Worm (Caenorhabditis elegans) whole organism, L3 larva: ENCODE measurements around the gene mlt-7.
A peak's percentile ranks its signal among the peaks of the same experiment; 100 is the strongest.

Experiments used
- ama-1 ChIP-seq: fragments of 150-350 bp; optimal IDR thresholded peaks from 2 replicates; lab custom pipeline; 2018
- ceh-16 ChIP-seq: sonication (generic microtip); optimal IDR thresholded peaks from 2 replicates; lab custom pipeline; 2017; ENCODE audit warnings: missing biosample characterization, missing genetic modification characterization
- ceh-28 ChIP-seq: fragments of 150-350 bp; optimal IDR thresholded peaks from 2 replicates; lab custom pipeline; 2014; ENCODE audit warnings: missing biosample characterization, missing genetic modification reagents, missing genetic modification characterization
- egl-5 ChIP-seq: fragments of 150-350 bp; optimal IDR thresholded peaks from 2 replicates; lab custom pipeline; 2017; ENCODE audit warnings: missing biosample characterization, missing genetic modification reagents, missing genetic modification characterization, inconsistent platforms
- mdl-1 ChIP-seq: fragments of 150-350 bp; optimal IDR thresholded peaks from 2 replicates; lab custom pipeline; 2014; ENCODE audit warnings: missing biosample characterization, missing genetic modification characterization
- nhr-11 ChIP-seq: fragments of 150-350 bp; optimal IDR thresholded peaks from 2 replicates; lab custom pipeline; 2014; ENCODE audit warnings: missing biosample characterization, missing genetic modification characterization
- nhr-43 ChIP-seq: sonication (generic microtip); optimal IDR thresholded peaks from 2 replicates; lab custom pipeline; 2016; ENCODE audit warnings: mild to moderate bottlenecking, missing genetic modification characterization, missing compliant biosample characterization; ENCODE audit not compliant: poor library complexity, severe bottlenecking
- nhr-76 ChIP-seq: fragments of 150-350 bp; sonication (generic microtip); optimal IDR thresholded peaks from 5 replicates; lab custom pipeline; 2014; ENCODE audit warnings: missing biosample characterization, missing genetic modification characterization
- pha-4 ChIP-seq: fragments of 150-350 bp; optimal IDR thresholded peaks from 2 replicates; lab custom pipeline; 2014; ENCODE audit warnings: missing biosample characterization, missing genetic modification reagents, missing genetic modification characterization
- skn-1 ChIP-seq: fragments of 150-350 bp; optimal IDR thresholded peaks from 2 replicates; lab custom pipeline; 2014; ENCODE audit warnings: missing biosample characterization, missing genetic modification characterization
- tbx-2 ChIP-seq: sonication (generic microtip); optimal IDR thresholded peaks from 2 replicates; lab custom pipeline; 2016; ENCODE audit warnings: mild to moderate bottlenecking, missing genetic modification characterization, missing compliant biosample characterization
- unc-62 ChIP-seq: fragments of 150-350 bp; sonication (generic microtip); optimal IDR thresholded peaks from 4 replicates; lab custom pipeline; 2014; ENCODE audit warnings: missing biosample characterization, missing genetic modification reagents, missing genetic modification characterization
- zag-1 ChIP-seq: fragments of 150-350 bp; optimal IDR thresholded peaks from 2 replicates; lab custom pipeline; 2014; ENCODE audit warnings: missing biosample characterization, missing genetic modification characterization
- ztf-11 ChIP-seq: fragments of 150-350 bp; optimal IDR thresholded peaks from 2 replicates; lab custom pipeline; 2014; ENCODE audit warnings: missing biosample characterization, missing genetic modification characterization

ce11 chrII:4372406-4372805 lies 20.4 kb upstream of the mlt-7 start, which contains the start of gene paic-1:
- TF ChIP-seq nhr-76 (no peak), skn-1 (tag; lab: Kevin White, UChicago) (peak; percentile 21), ceh-16 (tag; lab: Kevin White, UChicago) (no peak), ceh-28 (tag; lab: Kevin White, UChicago) (no peak), ztf-11 (tag; lab: Kevin White, UChicago) (no peak), nhr-43 (peak; percentile 21), nhr-11 (no peak), mdl-1 (tag; lab: Kevin White, UChicago) (no peak), unc-62 (GFP tag; lab: Kevin White, UChicago) (no peak), ama-1 (lab: Kevin White, UChicago) (peak; percentile 82), tbx-2 (tag; lab: Kevin White, UChicago) (no peak), pha-4 (tag; lab: Kevin White, UChicago) (peak; percentile 24), zag-1 (tag; lab: Kevin White, UChicago) (no peak), egl-5 (tag; lab: Kevin White, UChicago) (no peak)
